Fruit fly (Drosophila melanogaster) S2 (cell line): ENCODE results near the gene Tim9a.

Source experiments
- CG8478 ChIP-seq: fragments of >200 bp; optimal IDR thresholded peaks from 2 replicates; lab custom pipeline; 2018
- CTCF ChIP-seq, 2 experiments: fragments of >200 bp; optimal IDR thresholded peaks; 2 replicates each; lab custom pipeline; 2018

DNA sequence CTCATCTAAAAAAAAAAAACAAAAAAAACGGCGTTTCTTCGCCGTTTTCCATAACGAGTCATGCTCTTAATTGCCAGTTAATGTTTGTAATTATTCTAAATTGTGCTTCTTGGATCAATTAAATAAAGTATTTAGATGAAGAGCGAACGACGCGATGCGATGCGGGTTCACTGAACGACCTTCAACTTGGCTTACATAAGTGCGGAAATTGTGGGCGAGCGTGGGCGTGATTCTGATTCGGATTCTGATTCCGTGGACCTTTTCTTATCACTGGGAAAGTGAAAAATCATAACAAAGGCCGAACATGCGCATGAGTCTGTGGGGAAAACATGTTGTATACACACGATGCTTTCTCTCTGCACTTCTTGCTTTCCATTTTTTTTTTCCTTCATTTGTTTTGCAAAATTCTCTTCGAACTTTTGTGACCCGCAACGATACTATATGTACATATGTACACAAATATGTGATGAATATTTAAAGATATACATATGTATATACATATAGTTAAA is 9.5 kb upstream of the Tim9a start:
- TF ChIP-seq CG8478 (lab: Kevin White, UChicago) (no peak), CTCF (optimal IDR thresholded peaks at IDR 0.05; lab: Kevin White, UChicago) (no peak)
